Fruit fly (Drosophila melanogaster) whole organism, embryonic: ENCODE data around the gene gammaTub37C.

Experiments
- Abd-B ChIP-seq: fragments of 200-800 bp; sonication (Bioruptor generic); optimal IDR thresholded peaks from 2 replicates; lab custom pipeline; 2018; ENCODE audit warnings: missing biosample characterization, mild to moderate bottlenecking, missing genetic modification characterization, moderate library complexity
- Adf1 ChIP-seq: fragments of 200-800 bp; sonication (Bioruptor generic); IDR thresholded peaks from 2 replicates; pipeline ENCODE4 v1.3.6; 2022; ENCODE audit warnings: missing biosample characterization, missing genetic modification characterization
- Bdp1 ChIP-seq: fragments of 200-800 bp; sonication (Bioruptor generic); optimal IDR thresholded peaks from 3 replicates; lab custom pipeline; 2016; ENCODE audit warnings: missing biosample characterization, missing genetic modification characterization
- Blimp-1 ChIP-seq: fragments of 200-800 bp; sonication (Bioruptor generic); optimal IDR thresholded peaks from 3 replicates; lab custom pipeline; 2018; ENCODE audit warnings: missing biosample characterization, missing genetic modification characterization, mild to moderate bottlenecking, moderate library complexity, missing genetic modification reagents
- CG10321 ChIP-seq: fragments of 200-800 bp; sonication (Bioruptor generic); IDR thresholded peaks from 2 replicates; pipeline ENCODE4 v1.3.6; 2022; ENCODE audit warnings: missing biosample characterization, missing genetic modification characterization
- CG10462 ChIP-seq: fragments of 200-800 bp; sonication (Bioruptor generic); optimal IDR thresholded peaks from 2 replicates; lab custom pipeline; 2016; ENCODE audit warnings: missing biosample characterization, missing genetic modification characterization
- CG11247 ChIP-seq: fragments of 200-800 bp; sonication (Bioruptor generic); IDR thresholded peaks from 2 replicates; pipeline ENCODE4 v1.3.6; 2022; ENCODE audit warnings: missing biosample characterization, missing genetic modification characterization
- CG12071 ChIP-seq: fragments of 200-800 bp; sonication (Bioruptor generic); optimal IDR thresholded peaks from 3 replicates; lab custom pipeline; 2018; ENCODE audit warnings: missing biosample characterization, mild to moderate bottlenecking, missing genetic modification characterization
- CG12744 ChIP-seq: fragments of 200-800 bp; sonication (Bioruptor generic); optimal IDR thresholded peaks from 2 replicates; lab custom pipeline; 2016; ENCODE audit warnings: missing biosample characterization, missing genetic modification characterization
- CG15073 ChIP-seq: fragments of 200-800 bp; sonication (Bioruptor generic); optimal IDR thresholded peaks from 2 replicates; lab custom pipeline; 2016; ENCODE audit warnings: missing biosample characterization, missing genetic modification characterization
- CG15696 ChIP-seq: fragments of 200-800 bp; sonication (Bioruptor generic); optimal IDR thresholded peaks from 2 replicates; lab custom pipeline; 2019; ENCODE audit warnings: missing biosample characterization, mild to moderate bottlenecking, missing genetic modification characterization, moderate library complexity
- CG17186 ChIP-seq: fragments of 200-800 bp; sonication (Bioruptor generic); optimal IDR thresholded peaks from 3 replicates; lab custom pipeline; 2017; ENCODE audit warnings: missing biosample characterization, missing genetic modification reagents, missing genetic modification characterization
- CG31224 ChIP-seq: fragments of 200-800 bp; sonication (Bioruptor generic); IDR thresholded peaks from 2 replicates; pipeline ENCODE4 v1.3.6; 2022; ENCODE audit warnings: missing biosample characterization, missing genetic modification characterization
- CG3995 ChIP-seq: fragments of 200-800 bp; sonication (Bioruptor generic); optimal IDR thresholded peaks from 3 replicates; lab custom pipeline; 2016; ENCODE audit warnings: missing biosample characterization, missing genetic modification characterization
- CG4360 ChIP-seq: fragments of 200-800 bp; sonication (Bioruptor generic); IDR thresholded peaks from 2 replicates; pipeline ENCODE4 v1.3.6; 2022; ENCODE audit warnings: missing biosample characterization, missing genetic modification characterization
- CG43689 ChIP-seq: fragments of 200-800 bp; sonication (Bioruptor generic); IDR thresholded peaks from 2 replicates; pipeline ENCODE4 v1.3.6; 2022; ENCODE audit warnings: missing biosample characterization, missing genetic modification characterization
- CG6765 ChIP-seq: fragments of 200-800 bp; sonication (Bioruptor generic); optimal IDR thresholded peaks from 3 replicates; lab custom pipeline; 2017; ENCODE audit warnings: missing biosample characterization, mild to moderate bottlenecking, missing genetic modification characterization
- CG7745 ChIP-seq: fragments of 200-800 bp; sonication (Bioruptor generic); optimal IDR thresholded peaks from 2 replicates; lab custom pipeline; 2018; ENCODE audit warnings: missing biosample characterization, mild to moderate bottlenecking, missing genetic modification characterization, moderate library complexity
- CG8765 ChIP-seq: fragments of 200-800 bp; sonication (Bioruptor generic); IDR thresholded peaks from 2 replicates; pipeline ENCODE4 v1.3.6; 2022; ENCODE audit warnings: missing biosample characterization, missing genetic modification characterization
- CG9727 ChIP-seq: fragments of 200-800 bp; sonication (Bioruptor generic); optimal IDR thresholded peaks from 3 replicates; lab custom pipeline; 2017; ENCODE audit warnings: missing biosample characterization, mild to moderate bottlenecking, missing genetic modification characterization
- CG9797 ChIP-seq: fragments of 200-800 bp; sonication (Bioruptor generic); optimal IDR thresholded peaks from 3 replicates; lab custom pipeline; 2018; ENCODE audit warnings: missing biosample characterization, mild to moderate bottlenecking, missing genetic modification characterization
- CkIIα-i1 ChIP-seq: fragments of 200-800 bp; sonication (Bioruptor generic); IDR thresholded peaks from 2 replicates; pipeline ENCODE4 v1.3.6; 2022; ENCODE audit warnings: missing biosample characterization, missing genetic modification characterization
- D19B ChIP-seq: fragments of 200-800 bp; sonication (Bioruptor generic); optimal IDR thresholded peaks from 2 replicates; lab custom pipeline; 2017; ENCODE audit warnings: missing biosample characterization, mild to moderate bottlenecking, missing genetic modification characterization
- Ets65A ChIP-seq: fragments of 200-800 bp; sonication (Bioruptor generic); peaks from one replicate; lab custom pipeline; 2016; ENCODE audit warnings: missing biosample characterization, missing genetic modification characterization
- Hr39 ChIP-seq: fragments of >200 bp; optimal IDR thresholded peaks from 2 replicates; lab custom pipeline; 2017
- Hr78 ChIP-seq, 2 experiments: fragments of 200-800 bp in 1 of 2; fragments of >200 bp in 1 of 2; sonication (Bioruptor generic) in 1 of 2; optimal IDR thresholded peaks; 2 replicates each; lab custom pipeline; 2017 to 2019; ENCODE audit warnings: missing biosample characterization in 2 of 2, missing genetic modification characterization in 2 of 2, mild to moderate bottlenecking in 1 of 2, moderate library complexity in 1 of 2
- Meics ChIP-seq: fragments of 200-800 bp; sonication (Bioruptor generic); optimal IDR thresholded peaks from 2 replicates; lab custom pipeline; 2017; ENCODE audit warnings: missing biosample characterization, mild to moderate bottlenecking, missing genetic modification characterization
- Nf-YB ChIP-seq: fragments of 200-800 bp; sonication (Bioruptor generic); optimal IDR thresholded peaks from 3 replicates; lab custom pipeline; 2019; ENCODE audit warnings: missing biosample characterization, mild to moderate bottlenecking, missing genetic modification characterization, moderate library complexity
- Six4 ChIP-seq: fragments of 200-800 bp; sonication (Bioruptor generic); optimal IDR thresholded peaks from 2 replicates; lab custom pipeline; 2016; ENCODE audit warnings: missing biosample characterization, missing genetic modification characterization
- Stat92E ChIP-seq, 3 experiments: fragments of >200 bp in 2 of 3; fragments of 200-800 bp in 1 of 3; sonication (Bioruptor generic) in 1 of 3; optimal IDR thresholded peaks; 2 replicates each; lab custom pipeline; 2017 to 2019; ENCODE audit warnings: missing biosample characterization in 3 of 3, missing genetic modification characterization in 3 of 3, mild to moderate bottlenecking in 1 of 3, moderate library complexity in 1 of 3
- Xrp1 ChIP-seq: fragments of 200-800 bp; sonication (Bioruptor generic); IDR thresholded peaks from 2 replicates; pipeline ENCODE4 v1.3.6; 2022; ENCODE audit warnings: missing biosample characterization, missing genetic modification characterization
- bsh ChIP-seq, 2 experiments: fragments of 200-800 bp; sonication (Bioruptor generic); optimal IDR thresholded peaks; 2 replicates each; lab custom pipeline; 2017 to 2018; ENCODE audit warnings: mild to moderate bottlenecking in 2 of 2, missing biosample characterization in 2 of 2, missing genetic modification characterization in 2 of 2, moderate library complexity in 1 of 2
- ems ChIP-seq: fragments of 200-800 bp; sonication (Bioruptor generic); optimal IDR thresholded peaks from 3 replicates; lab custom pipeline; 2016; ENCODE audit warnings: missing biosample characterization, missing genetic modification characterization
- grau ChIP-seq: fragments of 200-800 bp; optimal IDR thresholded peaks from 3 replicates; lab custom pipeline; 2019; ENCODE audit warnings: missing biosample characterization, mild to moderate bottlenecking, missing genetic modification characterization, moderate library complexity
- inv ChIP-seq: fragments of 200-800 bp; sonication (Bioruptor generic); IDR thresholded peaks from 2 replicates; pipeline ENCODE4 v1.3.6; 2022; ENCODE audit warnings: missing biosample characterization, missing genetic modification characterization; ENCODE audit not compliant: partially characterized antibody
- lab ChIP-seq: fragments of 200-800 bp; sonication (Bioruptor generic); optimal IDR thresholded peaks from 3 replicates; lab custom pipeline; 2017; ENCODE audit warnings: missing biosample characterization, missing genetic modification characterization, mild to moderate bottlenecking, moderate library complexity, missing genetic modification reagents
- maf-S ChIP-seq: fragments of 200-800 bp; sonication (Bioruptor generic); optimal IDR thresholded peaks from 2 replicates; lab custom pipeline; 2016; ENCODE audit warnings: missing biosample characterization, missing genetic modification characterization
- onecut ChIP-seq: fragments of 200-800 bp; sonication (Bioruptor generic); IDR thresholded peaks from 2 replicates; pipeline ENCODE4 v1.3.6; 2022; ENCODE audit warnings: missing biosample characterization, missing genetic modification characterization
- pum ChIP-seq: fragments of 200-800 bp; sonication (Bioruptor generic); optimal IDR thresholded peaks from 2 replicates; lab custom pipeline; 2016; ENCODE audit warnings: missing biosample characterization, missing genetic modification characterization
- sd ChIP-seq: fragments of 200-800 bp; sonication (Bioruptor generic); optimal IDR thresholded peaks from 3 replicates; lab custom pipeline; 2018; ENCODE audit warnings: missing biosample characterization, mild to moderate bottlenecking, missing genetic modification characterization, moderate library complexity
- sima ChIP-seq: fragments of 200-800 bp; sonication (Bioruptor generic); optimal IDR thresholded peaks from 2 replicates; lab custom pipeline; 2016; ENCODE audit warnings: missing biosample characterization, missing genetic modification characterization
- tin ChIP-seq: fragments of 200-800 bp; sonication (Bioruptor generic); optimal IDR thresholded peaks from 3 replicates; lab custom pipeline; 2016; ENCODE audit warnings: missing biosample characterization, missing genetic modification characterization
- toy ChIP-seq: fragments of 200-800 bp; sonication (Bioruptor generic); IDR thresholded peaks from 2 replicates; pipeline ENCODE4 v1.3.6; 2022; ENCODE audit warnings: missing biosample characterization, missing genetic modification characterization
- trh ChIP-seq: fragments of 200-800 bp; sonication (Bioruptor generic); optimal IDR thresholded peaks from 2 replicates; lab custom pipeline; 2016; ENCODE audit warnings: missing biosample characterization, missing genetic modification characterization
- twi ChIP-seq: fragments of 200-800 bp; optimal IDR thresholded peaks from 2 replicates; lab custom pipeline; 2019; ENCODE audit warnings: missing biosample characterization, mild to moderate bottlenecking, missing genetic modification characterization, moderate library complexity
- unpg ChIP-seq: fragments of 200-800 bp; sonication (Bioruptor generic); optimal IDR thresholded peaks from 3 replicates; lab custom pipeline; 2018; ENCODE audit warnings: missing biosample characterization, mild to moderate bottlenecking, missing genetic modification characterization, moderate library complexity
- wdn ChIP-seq: fragments of 200-800 bp; sonication (Bioruptor generic); IDR thresholded peaks from 2 replicates; pipeline ENCODE4 v1.3.6; 2022; ENCODE audit warnings: missing biosample characterization, missing genetic modification characterization
- zen ChIP-seq: fragments of 200-800 bp; sonication (Bioruptor generic); optimal IDR thresholded peaks from 3 replicates; lab custom pipeline; 2018; ENCODE audit warnings: missing biosample characterization, mild to moderate bottlenecking, missing genetic modification characterization, moderate library complexity

gammaTub37C gene

dm6 chr2L:19155937-19156736, 29.4 kb downstream of the gammaTub37C start (continued):
- peak; percentile 33 for TF ChIP-seq Ets65A (GFP tag; lab: Kevin White, UChicago)
- no peak for TF ChIP-seq CG12744 (GFP tag; lab: Kevin White, UChicago)
- peak in 1 of 2 experiments; percentile 77 for TF ChIP-seq bsh (GFP tag; optimal IDR thresholded peaks at IDR 0.05; lab: Kevin White, UChicago)
- peak; percentile 32 for TF ChIP-seq CG9727 (GFP tag; lab: Kevin White, UChicago)
- no peak for TF ChIP-seq wdn (GFP tag; lab: Robert Waterston, UW)
- peak in 1 of 3 experiments; percentile 93 for TF ChIP-seq Stat92E (GFP tag; optimal IDR thresholded peaks at IDR 0.05; lab: Kevin White, UChicago)
- no peak for TF ChIP-seq Meics (GFP tag; lab: Kevin White, UChicago)
- TF ChIP-seq CG6765: no peak
- peak; percentile 28 for TF ChIP-seq zen (tag; lab: Kevin White, UChicago)
- TF ChIP-seq CG4360 (GFP tag; lab: Robert Waterston, UW): 0 out of 2 replicates have a peak, but pooled peaks have one; percentile 9
- 0 out of 2 replicates have a peak, but pooled peaks have one; percentile 15 for TF ChIP-seq CG10321
- peak; percentile 25 for TF ChIP-seq twi (tag; lab: Kevin White, UChicago)
- TF ChIP-seq onecut (GFP tag; lab: Robert Waterston, UW): peak; percentile 49; the same call in 1 of the 2 replicates
- no peak for TF ChIP-seq CG17186
- TF ChIP-seq grau (tag; lab: Kevin White, UChicago): peak; percentile 70
- no peak for TF ChIP-seq maf-S (GFP tag; lab: Kevin White, UChicago)
- no peak for TF ChIP-seq tin (GFP tag; lab: Kevin White, UChicago)
- TF ChIP-seq Six4 (GFP tag; lab: Kevin White, UChicago): no peak

dm6 chr2L:19154893-19155389, 30.6 kb downstream of the gammaTub37C start:
- TF ChIP-seq D19B (GFP tag; lab: Kevin White, UChicago) (no peak), CG43689 (no peak), CG10462 (GFP tag; lab: Kevin White, UChicago) (no peak), CG12071 (GFP tag; lab: Kevin White, UChicago) (no peak), trh (GFP tag; lab: Kevin White, UChicago) (no peak), lab (peak; percentile 12), sima (GFP tag; lab: Kevin White, UChicago) (no peak), inv (GFP tag; lab: Robert Waterston, UW) (no peak), Bdp1 (no peak), Stat92E (GFP tag; optimal IDR thresholded peaks at IDR 0.05; lab: Kevin White, UChicago) (peak in 1 of 3 experiments; percentile 64), CG8765 (GFP tag; lab: Robert Waterston, UW) (no peak), wdn (GFP tag; lab: Robert Waterston, UW) (no peak), pum (GFP tag; lab: Kevin White, UChicago) (no peak), CG31224 (no peak), Adf1 (peak; percentile 14; the same call in 1 of the 2 replicates), CG7745 (tag; lab: Kevin White, UChicago) (no peak), sd (tag; lab: Kevin White, UChicago) (peak; percentile 34), CG9797 (GFP tag; lab: Kevin White, UChicago) (no peak), CG15073 (no peak), Hr78 (GFP tag; optimal IDR thresholded peaks at IDR 0.05; lab: Kevin White, UChicago) (peak in 1 of 2 experiments; percentile 46), Blimp-1 (GFP tag; lab: Kevin White, UChicago) (no peak), toy (GFP tag; lab: Robert Waterston, UW) (no peak), unpg (GFP tag; lab: Kevin White, UChicago) (no peak), Nf-YB (GFP tag; lab: Kevin White, UChicago) (no peak), CG11247 (GFP tag; lab: Robert Waterston, UW) (no peak), Abd-B (GFP tag; lab: Kevin White, UChicago) (peak; percentile 57), CkIIα-i1 (GFP tag; lab: Robert Waterston, UW) (no peak), ems (GFP tag; lab: Kevin White, UChicago) (no peak), CG3995 (GFP tag; lab: Kevin White, UChicago) (no peak), CG15696 (tag; lab: Kevin White, UChicago) (peak; percentile 13), Hr39 (lab: Kevin White, UChicago) (no peak), Xrp1 (GFP tag; lab: Robert Waterston, UW) (no peak)
